Fruit fly (Drosophila melanogaster) Kc167 (cell line): Measurements from ENCODE around the gene Cpr67Fb.

Source experiments
- Myc ChIP-seq: fragments of >200 bp; optimal IDR thresholded peaks from 2 replicates; lab custom pipeline; 2017; ENCODE audit warnings: missing external identifiers
- Sin3A ChIP-seq: fragments of >200 bp; optimal IDR thresholded peaks from 2 replicates; lab custom pipeline; 2018; ENCODE audit warnings: missing external identifiers
- h ChIP-seq: fragments of >200 bp; optimal IDR thresholded peaks from 3 replicates; lab custom pipeline; 2018; ENCODE audit warnings: missing external identifiers
- insv ChIP-seq: fragments of >200 bp; optimal IDR thresholded peaks from 3 replicates; lab custom pipeline; 2018; ENCODE audit warnings: missing external identifiers
- psq ChIP-seq: fragments of >200 bp; optimal IDR thresholded peaks from 2 replicates; lab custom pipeline; 2017; ENCODE audit warnings: missing external identifiers
- ttk ChIP-seq: sonication (Bioruptor generic); optimal IDR thresholded peaks from 2 replicates; lab custom pipeline; 2017; ENCODE audit warnings: missing external identifiers

dm6 chr3L:10942541-10942940, 48.6 kb downstream of the Cpr67Fb start:
- no peak for TF ChIP-seq ttk (lab: Kevin White, UChicago)
- TF ChIP-seq insv, result no peak
- TF ChIP-seq Myc, result no peak
- TF ChIP-seq psq (lab: Kevin White, UChicago), result no peak
- TF ChIP-seq Sin3A (lab: Kevin White, UChicago), result no peak
- no peak for TF ChIP-seq h
